Worm (Caenorhabditis elegans): ENCODE measurements around the gene K09E2.1.

Gene K09E2.1

ce11 chrX:8640654-8641053 is 41.0 kb upstream of the K09E2.1 start (continued):
- TF ChIP-seq saeg-2 (GFP tag; IDR thresholded peaks at IDR 0.05): no peak
- no peak for TF ChIP-seq F10B5.3 (tag; optimal IDR thresholded peaks at IDR 0.05)
- TF ChIP-seq T26A8.4 (GFP tag; IDR thresholded peaks at IDR 0.05): no peak
- TF ChIP-seq spr-1 (tag; optimal IDR thresholded peaks at IDR 0.05): peak; percentile 29
- TF ChIP-seq ceh-20 (GFP tag; IDR thresholded peaks at IDR 0.05): no peak
- no peak for TF ChIP-seq pqm-1 (tag; optimal IDR thresholded peaks at IDR 0.05)
- TF ChIP-seq D1046.2 (GFP tag; IDR thresholded peaks at IDR 0.05): no peak
- TF ChIP-seq lin-29 (GFP tag; IDR thresholded peaks at IDR 0.05): no peak
- peak; percentile 67; the same call in 1 of the 2 replicates for TF ChIP-seq egl-43 (GFP tag; IDR thresholded peaks at IDR 0.05)
- peak; percentile 21 for TF ChIP-seq nhr-48 (tag; optimal IDR thresholded peaks at IDR 0.05)
- peak; percentile 80; the same call in 1 of the 2 replicates for TF ChIP-seq tra-1 (GFP tag; IDR thresholded peaks at IDR 0.05)
- TF ChIP-seq nhr-237 (tag; optimal IDR thresholded peaks at IDR 0.05): no peak
- TF ChIP-seq ceh-82 (tag; optimal IDR thresholded peaks at IDR 0.05): no peak
- TF ChIP-seq nhr-11 (tag; optimal IDR thresholded peaks at IDR 0.05): no peak
- TF ChIP-seq nhr-76 (tag; optimal IDR thresholded peaks at IDR 0.05): no peak
- no peak for TF ChIP-seq nhr-77 (tag; optimal IDR thresholded peaks at IDR 0.05)
- no peak for TF ChIP-seq ZK546.5 (tag; optimal IDR thresholded peaks at IDR 0.05)
- TF ChIP-seq php-3 (GFP tag; IDR thresholded peaks at IDR 0.05): no peak
- peak; percentile 20 for TF ChIP-seq Y5F2A.4 (GFP tag; optimal IDR thresholded peaks at IDR 0.05)
- TF ChIP-seq F37D6.2 (tag; optimal IDR thresholded peaks at IDR 0.05): no peak
- no peak for TF ChIP-seq ama-1 (optimal IDR thresholded peaks at IDR 0.05)
- TF ChIP-seq F26F4.8 (GFP tag; conservative IDR thresholded peaks at IDR 0.05): 0 out of 2 replicates have a peak, but pooled peaks have one; percentile 45
- TF ChIP-seq daf-16 (GFP tag; optimal IDR thresholded peaks at IDR 0.05): peak; percentile 9 to 81
- peak; percentile 57 for TF ChIP-seq daf-16 (tag; optimal IDR thresholded peaks at IDR 0.05)
- no peak for TF ChIP-seq R02D3.7 (tag; optimal IDR thresholded peaks at IDR 0.05)
- TF ChIP-seq zip-11 (GFP tag; IDR thresholded peaks at IDR 0.05): no peak
- TF ChIP-seq hlh-11 (tag; optimal IDR thresholded peaks at IDR 0.05): no peak
- peak; percentile 70 for TF ChIP-seq lin-38 (GFP tag; IDR thresholded peaks at IDR 0.05)
- TF ChIP-seq mep-1 (tag; optimal IDR thresholded peaks at IDR 0.05): peak; percentile 34
- TF ChIP-seq nhr-41 (GFP tag; IDR thresholded peaks at IDR 0.05): no peak
- TF ChIP-seq Y75B8A.6 (GFP tag; IDR thresholded peaks at IDR 0.05): no peak
- TF ChIP-seq mes-2 (tag; optimal IDR thresholded peaks at IDR 0.05; ENCODE audit: poor library complexity, severe bottlenecking): peak; percentile 65
- no peak for TF ChIP-seq nhr-42 (GFP tag; IDR thresholded peaks at IDR 0.05)
- no peak for TF ChIP-seq lin-39 (tag; optimal IDR thresholded peaks at IDR 0.05)
- no peak for TF ChIP-seq lin-1 (GFP tag; IDR thresholded peaks at IDR 0.05)
- no peak for TF ChIP-seq nhr-111 (GFP tag; optimal IDR thresholded peaks at IDR 0.05)
- TF ChIP-seq ceh-28 (tag; optimal IDR thresholded peaks at IDR 0.05): no peak
- TF ChIP-seq dmd-8 (GFP tag; IDR thresholded peaks at IDR 0.05): peak; percentile 80
- TF ChIP-seq nhr-28 (tag; optimal IDR thresholded peaks at IDR 0.05): no peak
- TF ChIP-seq lsy-2 (tag; optimal IDR thresholded peaks at IDR 0.05): no peak
- peak; percentile 62 for TF ChIP-seq vab-7 (GFP tag; IDR thresholded peaks at IDR 0.05)
- TF ChIP-seq zfp-2 (tag; optimal IDR thresholded peaks at IDR 0.05): no peak
- TF ChIP-seq unc-39 (tag; optimal IDR thresholded peaks at IDR 0.05): no peak
- TF ChIP-seq mdl-1 (tag; optimal IDR thresholded peaks at IDR 0.05): no peak
- no peak for TF ChIP-seq mxl-3 (GFP tag; optimal IDR thresholded peaks at IDR 0.05)
- no peak for TF ChIP-seq daf-12 (tag; optimal IDR thresholded peaks at IDR 0.05)
- no peak for TF ChIP-seq attf-4 (tag; optimal IDR thresholded peaks at IDR 0.05)
- TF ChIP-seq madf-9 (GFP tag; conservative IDR thresholded peaks at IDR 0.05): no peak
- 0 out of 2 replicates have a peak, but pooled peaks have one; percentile 57 for TF ChIP-seq arid-1 (GFP tag; conservative IDR thresholded peaks at IDR 0.05)
- TF ChIP-seq dmd-9 (GFP tag; IDR thresholded peaks at IDR 0.05): no peak
- no peak for TF ChIP-seq set-16 (GFP tag; IDR thresholded peaks at IDR 0.05)
- TF ChIP-seq zfp-3 (GFP tag; conservative IDR thresholded peaks at IDR 0.05): 0 out of 2 replicates have a peak, but pooled peaks have one; percentile 19
- no peak for TF ChIP-seq ztf-11 (tag; optimal IDR thresholded peaks at IDR 0.05)
